Worm (Caenorhabditis elegans): ENCODE results near the gene irld-3.

ce11 chrV:3118167-3118566 is 20.2 kb downstream of the irld-3 start, which contains the start of gene clec-210:
- TF ChIP-seq ceh-18 (tag; optimal IDR thresholded peaks at IDR 0.05) (no peak), zip-5 (tag; optimal IDR thresholded peaks at IDR 0.05) (no peak), C08G9.2 (tag; optimal IDR thresholded peaks at IDR 0.05) (no peak), sox-4 (tag; optimal IDR thresholded peaks at IDR 0.05) (no peak), fkh-6 (tag; optimal IDR thresholded peaks at IDR 0.05) (no peak), unc-3 (GFP tag; conservative IDR thresholded peaks at IDR 0.05) (no peak), unc-3 (tag; optimal IDR thresholded peaks at IDR 0.05) (no peak), sox-2 (GFP tag; IDR thresholded peaks at IDR 0.05) (no peak)
